Worm (Caenorhabditis elegans) whole organism, dauer: ENCODE data around the gene lips-9.

ENCODE experiments used
- unc-62 ChIP-seq: sonication (generic microtip); optimal IDR thresholded peaks from 2 replicates; lab custom pipeline; 2017; ENCODE audit warnings: missing biosample characterization, missing genetic modification reagents, missing genetic modification characterization

lips-9 gene

ce11 chrII:12942496-12942895 lies 7.3 kb upstream of the lips-9 start:
- TF ChIP-seq unc-62 (GFP tag; lab: Kevin White, UChicago), result no peak

- no peak for TF ChIP-seq unc-62 (GFP tag; lab: Kevin White, UChicago)
These were observed 4.6 kb upstream of the lips-9 start, which contains the start of gene arrd-10 for ce11 chrII:12939801-12940200. Gene arrd-10 (plus strand): TSS chrII:12940101.

- TF ChIP-seq unc-62 (GFP tag; lab: Kevin White, UChicago), result no peak
These were observed 4.0 kb upstream of the lips-9 start for ce11 chrII:12939161-12939560.

- TF ChIP-seq unc-62 (GFP tag; lab: Kevin White, UChicago), result no peak
These were observed 3.7 kb downstream of the lips-9 start, which contains the start of gene dct-18 for ce11 chrII:12931456-12931923. Gene dct-18 (plus strand): TSS chrII:12931873.

- no peak for TF ChIP-seq unc-62 (GFP tag; lab: Kevin White, UChicago)
These were observed 5.0 kb downstream of the lips-9 start for ce11 chrII:12930138-12930537.

ce11 chrII:12928241-12928640 lies 6.9 kb downstream of the lips-9 start, which contains the start of gene F58G1.3:
Gene F58G1.3 (minus strand): TSS chrII:12928341.
- no peak for TF ChIP-seq unc-62 (GFP tag; lab: Kevin White, UChicago)

ce11 chrII:12925551-12925950 lies 9.6 kb downstream of the lips-9 start, which contains the start of gene F58G1.8:
Gene F58G1.8 (minus strand): TSS chrII:12925651.
- TF ChIP-seq unc-62 (GFP tag; lab: Kevin White, UChicago), result no peak

ce11 chrII:12923225-12923624 lies 11.9 kb downstream of the lips-9 start:
- no peak for TF ChIP-seq unc-62 (GFP tag; lab: Kevin White, UChicago)

- no peak for TF ChIP-seq unc-62 (GFP tag; lab: Kevin White, UChicago)
These were observed 13.7 kb downstream of the lips-9 start for ce11 chrII:12921478-12921877.

ce11 chrII:12918960-12919553 lies 16.1 kb downstream of the lips-9 start, which contains the start of the genes F58G1.2 and wago-4:
Gene F58G1.2 (minus strand): TSS chrII:12919010.
Gene wago-4 (plus strand): TSS chrII:12919551.
- TF ChIP-seq unc-62 (GFP tag; lab: Kevin White, UChicago), result no peak

- TF ChIP-seq unc-62 (GFP tag; lab: Kevin White, UChicago), result no peak
These were observed 20.6 kb downstream of the lips-9 start, which contains the start of gene F35C5.12 for ce11 chrII:12914514-12915075. Gene F35C5.12 (minus strand): TSS chrII:12914564.

ce11 chrII:12908779-12909178 lies 26.4 kb downstream of the lips-9 start, which contains the start of gene ddn-2:
Gene ddn-2 (plus strand): TSS chrII:12909079.
- TF ChIP-seq unc-62 (GFP tag; lab: Kevin White, UChicago), result no peak

ce11 chrII:12907070-12907469 lies 28.1 kb downstream of the lips-9 start, which contains the start of gene nspb-11:
Gene nspb-11 (plus strand): TSS chrII:12907370.
- no peak for TF ChIP-seq unc-62 (GFP tag; lab: Kevin White, UChicago)

ce11 chrII:12904174-12904573 lies 31.0 kb downstream of the lips-9 start, which contains the start of gene clec-66:
Gene clec-66 (plus strand): TSS chrII:12904398.
- no peak for TF ChIP-seq unc-62 (GFP tag; lab: Kevin White, UChicago)

ce11 chrII:12901025-12901424 lies 34.1 kb downstream of the lips-9 start, which contains the start of gene clec-65:
Gene clec-65 (plus strand): TSS chrII:12901325.
- no peak for TF ChIP-seq unc-62 (GFP tag; lab: Kevin White, UChicago)

ce11 chrII:12897942-12898341 lies 37.2 kb downstream of the lips-9 start, which contains the start of gene clec-64:
Gene clec-64 (plus strand): TSS chrII:12898242.
- TF ChIP-seq unc-62 (GFP tag; lab: Kevin White, UChicago), result no peak
